Worm (Caenorhabditis elegans) whole organism, L4 larva: Measurements from ENCODE around the gene dyf-19.

Source experiments
- F26F4.8 ChIP-seq: fragments of 200-800 bp; sonication (Bioruptor generic); conservative IDR thresholded peaks from 2 replicates; pipeline ENCODE4 v1.3.6; 2022; ENCODE audit warnings: missing genetic modification characterization, missing compliant biosample characterization
- F44E2.7 ChIP-seq: fragments of 200-800 bp; sonication (Bioruptor generic); IDR thresholded peaks from 2 replicates; pipeline ENCODE4 v2.1.2; 2022; ENCODE audit warnings: missing genetic modification characterization, missing compliant biosample characterization
- F49E8.2 ChIP-seq: sonication (generic microtip); optimal IDR thresholded peaks from 2 replicates; lab custom pipeline; 2016; ENCODE audit warnings: missing compliant biosample characterization, mild to moderate bottlenecking, missing genetic modification characterization, borderline replicate concordance
- R02D3.7 ChIP-seq: fragments of 150-350 bp; sonication (generic microtip); optimal IDR thresholded peaks from 3 replicates; lab custom pipeline; 2014; ENCODE audit warnings: missing biosample characterization, missing genetic modification characterization
- Y5F2A.4 ChIP-seq: fragments of 200-800 bp; sonication (Bioruptor generic); optimal IDR thresholded peaks from 2 replicates; lab custom pipeline; 2018; ENCODE audit warnings: mild to moderate bottlenecking, missing genetic modification characterization, missing compliant biosample characterization
- ZK337.2 ChIP-seq: fragments of 200-800 bp; sonication (Bioruptor generic); IDR thresholded peaks from 2 replicates; pipeline ENCODE4 v1.3.6; 2022; ENCODE audit warnings: missing genetic modification reagents, missing genetic modification characterization, missing compliant biosample characterization
- aha-1 ChIP-seq: fragments of 150-350 bp; peaks from one replicate; lab custom pipeline; 2014; ENCODE audit warnings: missing biosample characterization, missing genetic modification characterization
- aly-2 ChIP-seq: sonication (generic microtip); optimal IDR thresholded peaks from 2 replicates; lab custom pipeline; 2018; ENCODE audit warnings: missing biosample characterization, missing genetic modification characterization
- arid-1 ChIP-seq: fragments of 200-800 bp; sonication (Bioruptor generic); conservative IDR thresholded peaks from 2 replicates; pipeline ENCODE4 v1.3.6; 2022; ENCODE audit warnings: missing genetic modification reagents, missing genetic modification characterization, missing compliant biosample characterization
- ceh-44 ChIP-seq: fragments of 200-800 bp; sonication (Bioruptor generic); IDR thresholded peaks from 2 replicates; pipeline ENCODE4 v1.3.6; 2022; ENCODE audit warnings: missing genetic modification reagents, missing genetic modification characterization, missing compliant biosample characterization
- ceh-82 ChIP-seq: sonication (generic microtip); optimal IDR thresholded peaks from 2 replicates; lab custom pipeline; 2017; ENCODE audit warnings: missing biosample characterization, missing genetic modification characterization
- ces-1 ChIP-seq: fragments of 150-350 bp; sonication (generic microtip); optimal IDR thresholded peaks from 4 replicates; lab custom pipeline; 2014; ENCODE audit warnings: missing biosample characterization, missing genetic modification reagents, missing genetic modification characterization
- daf-19 ChIP-seq: fragments of 200-800 bp; sonication (Bioruptor generic); conservative IDR thresholded peaks from 2 replicates; pipeline ENCODE4 v1.3.6; 2022; ENCODE audit warnings: missing genetic modification characterization, missing compliant biosample characterization
- daf-8 ChIP-seq: fragments of 200-800 bp; sonication (Bioruptor generic); IDR thresholded peaks from 2 replicates; pipeline ENCODE4 v1.3.6; 2022; ENCODE audit warnings: missing genetic modification characterization, missing compliant biosample characterization
- dmd-9 ChIP-seq: fragments of 200-800 bp; sonication (Bioruptor generic); IDR thresholded peaks from 2 replicates; pipeline ENCODE4 v1.3.6; 2022; ENCODE audit warnings: missing genetic modification reagents, missing genetic modification characterization, missing compliant biosample characterization
- dpl-1 ChIP-seq: fragments of 150-350 bp; optimal IDR thresholded peaks from 2 replicates; lab custom pipeline; 2014; ENCODE audit warnings: missing biosample characterization, missing genetic modification reagents, missing genetic modification characterization
- duxl-1 ChIP-seq: sonication (generic microtip); optimal IDR thresholded peaks from 2 replicates; lab custom pipeline; 2016; ENCODE audit warnings: mild to moderate bottlenecking, missing genetic modification characterization, moderate library complexity, missing compliant biosample characterization; ENCODE audit not compliant: poor library complexity
- gei-8 ChIP-seq: fragments of 200-800 bp; sonication (Bioruptor generic); optimal IDR thresholded peaks from 2 replicates; lab custom pipeline; 2018; ENCODE audit warnings: mild to moderate bottlenecking, missing genetic modification characterization, missing compliant biosample characterization
- hif-1 ChIP-seq, 2 experiments: sonication (generic microtip); optimal IDR thresholded peaks; 2 replicates each; lab custom pipeline; 2016 to 2017; ENCODE audit warnings: missing compliant biosample characterization in 2 of 2, missing genetic modification characterization in 2 of 2, missing genetic modification reagents in 2 of 2, missing genotype in 2 of 2, mild to moderate bottlenecking in 1 of 2
- hlh-30 ChIP-seq: sonication (generic microtip); optimal IDR thresholded peaks from 2 replicates; lab custom pipeline; 2017; ENCODE audit warnings: antibody characterized with exemption, mild to moderate bottlenecking, missing genetic modification characterization, missing compliant biosample characterization; ENCODE audit not compliant: insufficient read depth
- hmg-1.1 ChIP-seq: fragments of 200-800 bp; sonication (Bioruptor generic); IDR thresholded peaks from 2 replicates; pipeline ENCODE4 v1.3.6; 2022; ENCODE audit warnings: missing genetic modification reagents, missing genetic modification characterization, missing compliant biosample characterization
- jun-1 ChIP-seq: fragments of 150-350 bp; optimal IDR thresholded peaks from 2 replicates; lab custom pipeline; 2014; ENCODE audit warnings: missing biosample characterization, missing genetic modification reagents, missing genetic modification characterization
- lim-7 ChIP-seq: fragments of 200-800 bp; sonication (Bioruptor generic); IDR thresholded peaks from 2 replicates; pipeline ENCODE4 v1.3.6; 2022; ENCODE audit warnings: missing genetic modification characterization, missing compliant biosample characterization
- lin-13 ChIP-seq: fragments of 150-350 bp; optimal IDR thresholded peaks from 2 replicates; lab custom pipeline; 2014; ENCODE audit warnings: missing biosample characterization, missing genetic modification reagents, missing genetic modification characterization
- lin-29 ChIP-seq: fragments of 200-800 bp; sonication (Bioruptor generic); IDR thresholded peaks from 2 replicates; pipeline ENCODE4 v1.3.6; 2022; ENCODE audit warnings: missing genetic modification reagents, missing genetic modification characterization, missing compliant biosample characterization
- lin-38 ChIP-seq: fragments of 200-800 bp; sonication (Bioruptor generic); IDR thresholded peaks from 2 replicates; pipeline ENCODE4 v1.3.6; 2022; ENCODE audit warnings: missing genetic modification reagents, missing genetic modification characterization, missing compliant biosample characterization
- lir-3 ChIP-seq: sonication (generic microtip); optimal IDR thresholded peaks from 2 replicates; lab custom pipeline; 2016; ENCODE audit warnings: mild to moderate bottlenecking, missing genetic modification characterization, missing compliant biosample characterization
- lsy-2 ChIP-seq, 2 experiments: fragments of 150-350 bp in 1 of 2; sonication (generic microtip) in 1 of 2; optimal IDR thresholded peaks; 2 replicates each; lab custom pipeline; 2014 to 2017; ENCODE audit warnings: missing biosample characterization in 2 of 2, missing genetic modification characterization in 2 of 2
- mdl-1 ChIP-seq, 2 experiments: fragments of 150-350 bp in 1 of 2; sonication (generic microtip) in 1 of 2; optimal IDR thresholded peaks; 2 replicates each; lab custom pipeline; 2014 to 2017; ENCODE audit warnings: missing biosample characterization in 2 of 2, missing genetic modification characterization in 2 of 2
- mep-1 ChIP-seq: fragments of 150-350 bp; sonication (generic microtip); optimal IDR thresholded peaks from 3 replicates; lab custom pipeline; 2014; ENCODE audit warnings: missing biosample characterization, missing genetic modification characterization
- nhr-10 ChIP-seq: fragments of 150-350 bp; optimal IDR thresholded peaks from 2 replicates; lab custom pipeline; 2014; ENCODE audit warnings: missing biosample characterization, missing genetic modification characterization
- nhr-11 ChIP-seq: fragments of 150-350 bp; optimal IDR thresholded peaks from 2 replicates; lab custom pipeline; 2014; ENCODE audit warnings: missing biosample characterization, missing genetic modification characterization
- nhr-25 ChIP-seq: sonication (generic microtip); optimal IDR thresholded peaks from 2 replicates; lab custom pipeline; 2017; ENCODE audit warnings: missing genetic modification characterization, mild to moderate bottlenecking, missing compliant biosample characterization, antibody characterized with exemption, moderate library complexity, borderline replicate concordance; ENCODE audit not compliant: insufficient read depth
- nhr-28 ChIP-seq: fragments of 150-350 bp; optimal IDR thresholded peaks from 2 replicates; lab custom pipeline; 2014; ENCODE audit warnings: missing biosample characterization, missing genetic modification characterization
- nhr-6 ChIP-seq: fragments of 150-350 bp; optimal IDR thresholded peaks from 2 replicates; lab custom pipeline; 2014; ENCODE audit warnings: missing biosample characterization, missing genetic modification characterization
- php-3 ChIP-seq: fragments of 200-800 bp; sonication (Bioruptor generic); IDR thresholded peaks from 2 replicates; pipeline ENCODE4 v1.3.6; 2022; ENCODE audit warnings: missing genetic modification reagents, missing genetic modification characterization, missing compliant biosample characterization
- rbr-2 ChIP-seq: sonication (generic microtip); optimal IDR thresholded peaks from 2 replicates; lab custom pipeline; 2016; ENCODE audit warnings: missing genotype, missing genetic modification characterization, missing compliant biosample characterization
- snpc-1.2 ChIP-seq: fragments of 200-800 bp; sonication (Bioruptor generic); IDR thresholded peaks from 2 replicates; pipeline ENCODE4 v1.3.6; 2022; ENCODE audit warnings: missing genetic modification reagents, missing genetic modification characterization, missing compliant biosample characterization
- snpc-4 ChIP-seq: fragments of 150-350 bp; optimal IDR thresholded peaks from 2 replicates; lab custom pipeline; 2014; ENCODE audit warnings: missing biosample characterization, missing genetic modification characterization
- spr-3 ChIP-seq: fragments of 200-800 bp; sonication (Bioruptor generic); optimal IDR thresholded peaks from 2 replicates; lab custom pipeline; 2018; ENCODE audit warnings: mild to moderate bottlenecking, missing genetic modification characterization, missing compliant biosample characterization
- tra-1 ChIP-seq: fragments of 200-800 bp; sonication (Bioruptor generic); IDR thresholded peaks from 2 replicates; pipeline ENCODE4 v1.3.6; 2022; ENCODE audit warnings: missing genetic modification reagents, missing genetic modification characterization, missing compliant biosample characterization
- unc-62 ChIP-seq, 3 experiments: fragments of 150-350 bp in 1 of 3; sonication (generic microtip); optimal IDR thresholded peaks in 2 of 3; peaks in 1 of 3; 1 replicate in 1 of 3; 2 replicates in 2 of 3; lab custom pipeline; 2014 to 2017; ENCODE audit warnings: missing biosample characterization in 3 of 3, missing genetic modification characterization in 3 of 3, missing genetic modification reagents in 3 of 3, missing genotype in 1 of 3
- vab-7 ChIP-seq: fragments of 200-800 bp; sonication (Bioruptor generic); IDR thresholded peaks from 2 replicates; pipeline ENCODE4 v1.3.6; 2022; ENCODE audit warnings: missing genetic modification reagents, missing genetic modification characterization, missing compliant biosample characterization
- ztf-7 ChIP-seq: fragments of 150-350 bp; optimal IDR thresholded peaks from 2 replicates; lab custom pipeline; 2014; ENCODE audit warnings: missing biosample characterization, missing genetic modification characterization

Gene dyf-19

DNA sequence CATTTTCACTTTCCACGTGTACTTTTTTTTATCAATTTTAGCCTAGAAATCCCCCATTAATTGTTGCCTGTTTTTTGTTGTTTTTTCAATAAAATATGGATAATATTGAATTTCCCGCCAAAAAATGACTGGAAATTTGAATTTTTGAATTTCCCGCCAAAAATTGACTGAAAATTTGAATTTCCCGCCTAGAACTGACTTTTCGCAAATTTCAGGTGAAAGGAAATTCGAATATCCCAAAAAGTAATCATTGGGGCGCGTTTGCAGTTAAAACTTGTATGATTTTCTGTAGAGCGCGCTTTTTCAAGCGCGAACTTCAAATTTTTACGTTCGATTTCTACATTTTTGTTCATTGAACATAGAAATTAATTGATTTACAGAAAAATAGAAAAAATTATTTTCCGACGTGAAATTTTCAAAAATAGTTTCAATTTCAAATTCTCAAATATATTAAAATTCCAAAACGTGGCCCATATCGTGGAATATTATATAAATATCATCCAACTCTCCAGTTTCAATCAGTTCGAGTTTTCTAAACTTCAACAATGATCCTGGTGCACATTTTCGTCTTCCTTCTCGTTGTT lies 20.8 kb downstream of the dyf-19 start, which contains the start of gene Y43F8C.9:
Gene Y43F8C.9 (plus strand): TSS at position 534 of the 584 bp plus-strand sequence.
- TF ChIP-seq lin-38 (GFP tag; lab: Robert Waterston, UW) (peak; percentile 45), nhr-11 (tag; lab: Kevin White, UChicago) (no peak), jun-1 (tag; lab: Kevin White, UChicago) (no peak)

DNA sequence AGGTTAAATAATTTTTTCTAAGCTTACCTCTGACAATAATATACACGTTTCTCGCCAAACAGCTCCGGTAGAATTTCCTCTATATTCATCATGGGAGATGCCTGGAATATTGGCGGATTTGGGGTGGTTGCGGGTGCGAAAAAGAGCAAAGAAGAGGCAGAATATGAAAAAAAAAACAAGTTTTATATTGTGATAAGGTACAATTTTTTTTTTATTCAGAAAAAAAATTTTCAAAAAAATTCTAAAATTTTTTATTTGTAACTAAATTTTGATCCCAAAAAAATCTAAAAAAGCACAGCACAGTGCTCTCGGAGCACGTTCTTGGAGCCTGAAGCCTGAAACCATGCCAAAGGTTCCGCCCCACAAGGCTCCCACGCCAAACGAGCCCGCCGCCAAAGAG lies 30.3 kb downstream of the dyf-19 start, which contains the start of gene dmd-3:
Gene dmd-3 (minus strand): TSS at position 101 of the 400 bp plus-strand sequence.
- TF ChIP-seq hmg-1.1 (no peak), mep-1 (tag; lab: Kevin White, UChicago) (no peak), aha-1 (peak; percentile 63)
- TF ChIP-seq, all 104 proteins: peak for 1

DNA sequence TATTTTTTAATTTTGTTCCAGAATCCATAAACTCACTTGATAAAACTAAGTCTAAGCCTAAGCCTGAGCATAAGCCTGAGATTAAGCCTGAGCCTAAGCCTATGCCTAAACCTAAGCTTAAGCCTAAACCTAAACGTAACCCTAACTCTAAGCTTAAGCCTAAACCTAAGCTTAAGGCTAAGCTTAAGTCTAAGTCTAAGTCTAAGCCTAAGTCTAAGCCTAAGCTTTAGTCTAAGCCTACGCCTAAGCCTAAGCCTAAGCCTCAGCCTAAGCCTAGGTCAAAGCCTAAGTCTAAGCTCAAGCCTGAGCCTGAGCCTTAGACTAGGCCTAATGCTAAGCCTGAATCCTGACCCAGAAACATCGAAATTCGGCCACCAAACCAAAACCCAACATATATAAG lies 39.7 kb downstream of the dyf-19 start:
- no peak for TF ChIP-seq snpc-1.2 (GFP tag; lab: Robert Waterston, UW)
- no peak for TF ChIP-seq hif-1 (tag; optimal IDR thresholded peaks at IDR 0.05; lab: Kevin White, UChicago)
- TF ChIP-seq R02D3.7, result no peak
- TF ChIP-seq duxl-1 (tag; lab: Kevin White, UChicago), result no peak
- no peak for TF ChIP-seq nhr-10
- TF ChIP-seq ceh-82 (tag; lab: Kevin White, UChicago), result no peak
- TF ChIP-seq lir-3, result no peak
- no peak for TF ChIP-seq ceh-44
- TF ChIP-seq snpc-4, result no peak
- no peak for TF ChIP-seq F44E2.7 (GFP tag; lab: Robert Waterston, UW)
- no peak for TF ChIP-seq lin-13 (GFP tag; lab: Kevin White, UChicago)
- TF ChIP-seq mdl-1 (tag; optimal IDR thresholded peaks at IDR 0.05; lab: Kevin White, UChicago), result no peak
- TF ChIP-seq arid-1, result no peak
- TF ChIP-seq, all 104 proteins: peak for 0

DNA sequence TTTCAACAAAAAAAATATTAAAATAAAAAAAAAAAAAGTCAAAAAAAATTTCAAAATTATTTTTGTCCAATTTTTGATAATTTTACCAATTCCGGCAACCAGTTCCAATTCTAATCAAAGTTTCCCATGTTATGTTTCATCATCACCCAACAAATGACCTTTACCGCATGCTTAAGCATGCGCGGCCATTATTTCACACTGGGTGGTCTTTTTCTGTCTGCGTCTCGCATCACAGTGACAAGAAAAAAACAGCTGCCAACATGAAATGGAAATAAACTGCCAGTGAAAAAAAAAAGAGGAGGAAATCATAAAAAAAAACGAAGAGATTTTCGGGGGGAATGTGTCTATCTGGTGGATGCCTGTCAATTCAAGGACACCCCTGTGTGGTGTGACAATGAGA lies 41.5 kb downstream of the dyf-19 start:
- TF ChIP-seq nhr-6, result peak; percentile 5
- TF ChIP-seq ces-1, result no peak
- TF ChIP-seq gei-8 (GFP tag; lab: Kevin White, UChicago), result no peak
- TF ChIP-seq spr-3 (GFP tag; lab: Kevin White, UChicago), result no peak
- TF ChIP-seq ztf-7, result no peak
- no peak for TF ChIP-seq dmd-9
- no peak for TF ChIP-seq snpc-4
- no peak for TF ChIP-seq daf-8 (GFP tag; lab: Robert Waterston, UW)
- peak; percentile 12 for TF ChIP-seq nhr-25 (tag; lab: Kevin White, UChicago)
- no peak for TF ChIP-seq lim-7 (GFP tag; lab: Robert Waterston, UW)
- peak; percentile 62; the same call in 1 of the 2 replicates for TF ChIP-seq lin-29 (GFP tag; lab: Robert Waterston, UW)
- TF ChIP-seq lsy-2 (tag; optimal IDR thresholded peaks at IDR 0.05; lab: Kevin White, UChicago), result no peak
- TF ChIP-seq mdl-1 (tag; optimal IDR thresholded peaks at IDR 0.05; lab: Kevin White, UChicago), result peak in 1 of 2 experiments; percentile 60
- TF ChIP-seq mep-1 (tag; lab: Kevin White, UChicago), result no peak
- TF ChIP-seq rbr-2, result no peak
- TF ChIP-seq nhr-28 (tag; lab: Kevin White, UChicago), result peak; percentile 49
- no peak for TF ChIP-seq ZK337.2 (GFP tag; lab: Robert Waterston, UW)
- TF ChIP-seq dpl-1, result no peak
- TF ChIP-seq php-3, result no peak
- TF ChIP-seq Y5F2A.4 (GFP tag; lab: Kevin White, UChicago), result no peak
- TF ChIP-seq hlh-30, result peak; percentile 80
- TF ChIP-seq ceh-82 (tag; lab: Kevin White, UChicago), result no peak
- peak in 1 of 2 experiments; percentile 77 for TF ChIP-seq unc-62 (GFP tag; optimal IDR thresholded peaks at IDR 0.05 in 1 of 2; lab: Kevin White, UChicago)
- no peak for TF ChIP-seq unc-62 (tag; optimal IDR thresholded peaks at IDR 0.05; lab: Kevin White, UChicago)
- TF ChIP-seq aly-2 (tag; lab: Kevin White, UChicago), result no peak
- no peak for TF ChIP-seq hmg-1.1
- no peak for TF ChIP-seq nhr-10
- TF ChIP-seq tra-1 (GFP tag; lab: Robert Waterston, UW), result peak; percentile 63; the same call in 1 of the 2 replicates
- no peak for TF ChIP-seq vab-7 (GFP tag; lab: Robert Waterston, UW)
- no peak for TF ChIP-seq ceh-44
- TF ChIP-seq F26F4.8 (GFP tag; lab: Robert Waterston, UW), result no peak
- TF ChIP-seq F49E8.2 (tag; lab: Kevin White, UChicago), result no peak
- no peak for TF ChIP-seq daf-19 (GFP tag; lab: Robert Waterston, UW)
